Worm (Caenorhabditis elegans) whole organism, young adult: ENCODE measurements around the gene F41E6.8.

Experiments
- D2030.7 ChIP-seq: fragments of 200-800 bp; sonication (Bioruptor generic); IDR thresholded peaks from 2 replicates; pipeline ENCODE4 v1.3.6; 2022; ENCODE audit warnings: missing genetic modification reagents, missing genetic modification characterization, missing compliant biosample characterization
- ama-1 ChIP-seq, 3 experiments: fragments of 150-350 bp in 1 of 3; sonication (generic microtip) in 2 of 3; optimal IDR thresholded peaks; 2 replicates each; lab custom pipeline; 2014 to 2018; ENCODE audit warnings: missing biosample characterization in 2 of 3, missing genetic modification characterization in 2 of 3, missing genetic modification reagents in 2 of 3
- bed-1 ChIP-seq: fragments of 200-800 bp; sonication (Bioruptor generic); IDR thresholded peaks from 2 replicates; pipeline ENCODE4 v1.3.6; 2022; ENCODE audit warnings: missing genetic modification reagents, missing genetic modification characterization, missing compliant biosample characterization
- tlf-1 ChIP-seq: fragments of 200-800 bp; sonication (Bioruptor generic); optimal IDR thresholded peaks from 2 replicates; lab custom pipeline; 2018; ENCODE audit warnings: mild to moderate bottlenecking, missing genetic modification characterization, missing compliant biosample characterization

DNA sequence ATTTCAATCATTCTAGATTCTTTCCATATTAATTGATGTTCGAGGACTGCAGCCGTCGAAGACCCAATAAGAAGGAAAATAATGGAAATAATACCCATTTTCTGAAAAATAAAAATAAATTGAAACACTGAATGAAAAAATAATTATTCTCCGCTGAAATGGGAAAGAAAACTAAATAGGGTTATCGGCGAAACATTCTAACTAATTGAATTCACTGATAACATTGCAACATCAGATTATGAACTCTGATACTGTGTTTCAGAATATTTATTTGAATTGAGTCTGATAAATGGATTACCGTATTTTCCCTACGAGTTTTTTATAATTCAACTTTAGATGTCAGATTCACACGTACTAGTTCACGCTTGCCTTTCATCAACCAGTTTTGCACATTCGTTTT is 41.8 kb upstream of the F41E6.8 start, which contains the start of gene asp-13:
- TF ChIP-seq ama-1 (optimal IDR thresholded peaks at IDR 0.05; lab: Kevin White, UChicago) = no peak
- TF ChIP-seq ama-1 (GFP tag; optimal IDR thresholded peaks at IDR 0.05; lab: Kevin White, UChicago) = no peak
- TF ChIP-seq D2030.7 = no peak
- no peak for TF ChIP-seq bed-1
- no peak for TF ChIP-seq tlf-1 (GFP tag; lab: Kevin White, UChicago)
